Fruit fly (Drosophila melanogaster) whole organism, prepupa: ENCODE data around the gene BckdhA.

Source experiments
- CG11294 ChIP-seq: fragments of 200-800 bp; sonication (Bioruptor generic); IDR thresholded peaks from 2 replicates; pipeline ENCODE4 v1.3.6; 2022; ENCODE audit warnings: missing biosample characterization, missing genetic modification characterization
- CG15336 ChIP-seq: fragments of 200-800 bp; sonication (Bioruptor generic); IDR thresholded peaks from 2 replicates; pipeline ENCODE4 v1.3.6; 2022; ENCODE audit warnings: missing biosample characterization, missing genetic modification characterization
- CG6792 ChIP-seq: fragments of 200-800 bp; sonication (Bioruptor generic); optimal IDR thresholded peaks from 3 replicates; lab custom pipeline; 2016; ENCODE audit warnings: missing biosample characterization, missing genetic modification characterization
- Smox ChIP-seq: fragments of 200-800 bp; sonication (Bioruptor generic); optimal IDR thresholded peaks from 3 replicates; lab custom pipeline; 2016; ENCODE audit warnings: missing biosample characterization, missing genetic modification characterization
- pdm3 ChIP-seq: fragments of 200-800 bp; sonication (Bioruptor generic); optimal IDR thresholded peaks from 3 replicates; lab custom pipeline; 2016; ENCODE audit warnings: missing biosample characterization, missing genetic modification characterization

DNA sequence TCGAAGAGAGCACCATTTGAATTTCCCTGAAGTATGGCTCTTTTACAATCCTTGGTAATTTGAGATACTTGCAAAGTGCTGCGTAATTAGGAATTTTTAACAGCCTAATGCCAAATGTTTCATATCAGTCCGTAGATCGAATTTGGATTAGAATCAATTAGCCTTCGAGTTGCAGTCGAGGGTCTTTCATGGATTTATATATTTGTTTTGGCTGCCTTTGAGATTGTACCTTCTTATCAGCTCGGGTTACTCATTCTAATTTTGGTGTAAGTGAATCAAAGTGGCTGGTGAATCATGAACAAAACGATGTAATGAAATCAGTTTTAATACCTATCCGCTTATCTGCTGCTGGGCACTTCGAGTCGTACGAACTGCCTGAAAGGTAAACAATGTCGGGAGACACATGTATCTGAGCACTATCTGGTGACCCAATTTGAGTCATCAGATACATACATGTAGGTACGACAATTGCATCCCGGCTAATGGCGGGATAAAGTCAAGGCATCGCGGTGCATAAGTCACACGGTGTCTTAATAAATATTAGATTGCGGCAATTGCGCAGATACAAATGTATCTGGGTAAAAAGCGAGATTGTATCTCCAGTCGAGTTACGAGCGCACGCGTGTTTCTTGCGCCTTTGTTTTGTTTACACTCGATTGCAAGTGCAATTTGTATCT lies 40.2 kb downstream of the BckdhA start:
- TF ChIP-seq pdm3 (GFP tag; lab: Kevin White, UChicago) (no peak), CG11294 (GFP tag; lab: Robert Waterston, UW) (no peak), CG15336 (GFP tag; lab: Robert Waterston, UW) (no peak), Smox (GFP tag; lab: Kevin White, UChicago) (no peak), CG6792 (no peak)
